Worm (Caenorhabditis elegans): ENCODE data around the gene med-1.
A peak's percentile ranks its signal among the peaks of the same experiment; 100 is the strongest.

DNA sequence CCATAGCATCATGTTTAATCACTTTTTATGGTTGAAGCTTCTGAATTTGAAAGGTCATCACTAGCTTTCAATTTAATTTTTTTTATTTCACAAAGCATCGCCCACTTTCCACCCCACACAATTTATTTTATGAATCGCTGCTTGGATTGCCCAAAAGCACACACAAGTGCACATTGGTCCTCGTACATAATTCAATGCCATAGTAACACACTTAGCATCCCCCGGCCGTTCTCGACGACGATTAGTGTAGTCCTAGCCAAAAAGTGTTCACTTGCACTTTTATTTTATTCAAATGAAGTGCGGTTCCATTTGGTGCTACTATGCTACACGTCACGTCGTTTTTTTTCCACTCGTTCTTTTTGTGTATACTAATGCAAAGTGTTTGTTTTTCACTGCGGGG lies 48.6 kb downstream of the med-1 start:
- TF ChIP-seq mep-1 (tag; optimal IDR thresholded peaks at IDR 0.05) = no peak
- no peak for TF ChIP-seq blmp-1 (tag; optimal IDR thresholded peaks at IDR 0.05)
- TF ChIP-seq unc-62 (GFP tag; optimal IDR thresholded peaks at IDR 0.05) = no peak
- TF ChIP-seq elt-3 (tag; optimal IDR thresholded peaks at IDR 0.05) = no peak
- no peak for TF ChIP-seq nhr-237 (tag; optimal IDR thresholded peaks at IDR 0.05)
- TF ChIP-seq nhr-12 (tag; optimal IDR thresholded peaks at IDR 0.05) = no peak
- no peak for TF ChIP-seq pha-4 (tag; optimal IDR thresholded peaks at IDR 0.05)
- TF ChIP-seq ces-1 (GFP tag; optimal IDR thresholded peaks at IDR 0.05) = peak; percentile 95
- TF ChIP-seq mab-5 (tag; optimal IDR thresholded peaks at IDR 0.05) = no peak
- no peak for TF ChIP-seq snpc-4 (tag; optimal IDR thresholded peaks at IDR 0.05)
